Worm (Caenorhabditis elegans) whole organism, young adult: ENCODE measurements around the gene sut-2.

Experiments
- B0336.3 ChIP-seq: fragments of 200-800 bp; sonication (Bioruptor generic); IDR thresholded peaks from 2 replicates; pipeline ENCODE4 v1.3.6; 2022; ENCODE audit warnings: missing genetic modification characterization, missing compliant biosample characterization
- C06A6.2 ChIP-seq: fragments of 200-800 bp; sonication (Bioruptor generic); conservative IDR thresholded peaks from 2 replicates; pipeline ENCODE4 v1.3.6; 2022; ENCODE audit warnings: missing genetic modification characterization, missing compliant biosample characterization
- C17E4.6 ChIP-seq: fragments of 200-800 bp; sonication (Bioruptor generic); IDR thresholded peaks from 2 replicates; pipeline ENCODE4 v1.3.6; 2022; ENCODE audit warnings: missing genetic modification reagents, missing genetic modification characterization, missing compliant biosample characterization
- F22D6.2 ChIP-seq: sonication (generic microtip); optimal IDR thresholded peaks from 2 replicates; lab custom pipeline; 2016; ENCODE audit warnings: mild to moderate bottlenecking, missing genetic modification characterization, missing compliant biosample characterization
- aptf-3 ChIP-seq: fragments of 200-800 bp; sonication (Bioruptor generic); IDR thresholded peaks from 2 replicates; pipeline ENCODE4 v1.3.6; 2022; ENCODE audit warnings: missing genetic modification characterization, missing compliant biosample characterization
- attf-6 ChIP-seq: fragments of 200-800 bp; sonication (Bioruptor generic); IDR thresholded peaks from 2 replicates; pipeline ENCODE4 v1.3.6; 2022; ENCODE audit warnings: missing genetic modification reagents, missing genetic modification characterization, missing compliant biosample characterization
- ccch-3 ChIP-seq: fragments of 200-800 bp; sonication (Bioruptor generic); optimal IDR thresholded peaks from 2 replicates; lab custom pipeline; 2018; ENCODE audit warnings: mild to moderate bottlenecking, missing genetic modification characterization, missing compliant biosample characterization
- ceh-40 ChIP-seq: fragments of 200-800 bp; sonication (Bioruptor generic); IDR thresholded peaks from 2 replicates; pipeline ENCODE4 v1.3.6; 2022; ENCODE audit warnings: missing genetic modification characterization, missing compliant biosample characterization
- ceh-58 ChIP-seq: fragments of 200-800 bp; sonication (Bioruptor generic); IDR thresholded peaks from 2 replicates; pipeline ENCODE4 v1.3.6; 2022; ENCODE audit warnings: missing genetic modification characterization, missing compliant biosample characterization
- die-1 ChIP-seq: sonication (generic microtip); optimal IDR thresholded peaks from 2 replicates; lab custom pipeline; 2016; ENCODE audit warnings: missing genotype, mild to moderate bottlenecking, missing genetic modification characterization, missing compliant biosample characterization
- dox-1 ChIP-seq: fragments of 200-800 bp; sonication (Bioruptor generic); IDR thresholded peaks from 2 replicates; pipeline ENCODE4 v1.3.6; 2022; ENCODE audit warnings: missing genetic modification reagents, missing genetic modification characterization, missing compliant biosample characterization
- ets-4 ChIP-seq: fragments of 200-800 bp; sonication (Bioruptor generic); optimal IDR thresholded peaks from 2 replicates; lab custom pipeline; 2018; ENCODE audit warnings: mild to moderate bottlenecking, missing genetic modification characterization, missing compliant biosample characterization
- lin-26 ChIP-seq: fragments of 200-800 bp; sonication (Bioruptor generic); IDR thresholded peaks from 2 replicates; pipeline ENCODE4 v1.3.6; 2022; ENCODE audit warnings: missing genetic modification reagents, missing genetic modification characterization, missing compliant biosample characterization
- lin-54 ChIP-seq: fragments of 200-800 bp; sonication (Bioruptor generic); optimal IDR thresholded peaks from 2 replicates; lab custom pipeline; 2018; ENCODE audit warnings: mild to moderate bottlenecking, missing genetic modification characterization, missing compliant biosample characterization
- mcd-1 ChIP-seq: fragments of 200-800 bp; sonication (Bioruptor generic); IDR thresholded peaks from 2 replicates; pipeline ENCODE4 v1.3.6; 2022; ENCODE audit warnings: missing genetic modification reagents, missing genetic modification characterization, missing compliant biosample characterization
- mes-4 ChIP-seq: sonication (generic microtip); optimal IDR thresholded peaks from 2 replicates; lab custom pipeline; 2016; ENCODE audit warnings: missing genotype, missing genetic modification characterization, missing compliant biosample characterization
- nfya-2 ChIP-seq: fragments of 200-800 bp; sonication (Bioruptor generic); IDR thresholded peaks from 2 replicates; pipeline ENCODE4 v1.3.6; 2022; ENCODE audit warnings: missing genetic modification reagents, missing genetic modification characterization, missing compliant biosample characterization
- nfyb-1 ChIP-seq: fragments of 200-800 bp; sonication (Bioruptor generic); IDR thresholded peaks from 2 replicates; pipeline ENCODE4 v1.3.6; 2022; ENCODE audit warnings: missing genetic modification reagents, missing genetic modification characterization, missing compliant biosample characterization
- nhr-120 ChIP-seq: fragments of 200-800 bp; sonication (Bioruptor generic); IDR thresholded peaks from 2 replicates; pipeline ENCODE4 v1.3.6; 2022; ENCODE audit warnings: missing genetic modification characterization, missing compliant biosample characterization
- nhr-80 ChIP-seq: sonication (generic microtip); optimal IDR thresholded peaks from 2 replicates; lab custom pipeline; 2016; ENCODE audit warnings: missing genetic modification characterization, missing compliant biosample characterization
- pbrm-1 ChIP-seq: fragments of 200-800 bp; sonication (Bioruptor generic); IDR thresholded peaks from 2 replicates; pipeline ENCODE4 v1.3.6; 2022; ENCODE audit warnings: missing genetic modification reagents, missing genetic modification characterization, missing compliant biosample characterization
- sdz-38 ChIP-seq: sonication (generic microtip); optimal IDR thresholded peaks from 2 replicates; lab custom pipeline; 2016; ENCODE audit warnings: missing genotype, missing genetic modification characterization, missing compliant biosample characterization
- snpc-1.1 ChIP-seq: sonication (generic microtip); optimal IDR thresholded peaks from 2 replicates; lab custom pipeline; 2017; ENCODE audit warnings: missing genetic modification characterization, mild to moderate bottlenecking, missing compliant biosample characterization, antibody characterized with exemption, moderate library complexity, missing genotype, missing genetic modification reagents; ENCODE audit not compliant: insufficient read depth
- sptf-2 ChIP-seq: fragments of 200-800 bp; sonication (Bioruptor generic); optimal IDR thresholded peaks from 2 replicates; lab custom pipeline; 2018; ENCODE audit warnings: mild to moderate bottlenecking, missing genetic modification characterization, missing compliant biosample characterization
- unc-62 ChIP-seq: fragments of 150-350 bp; optimal IDR thresholded peaks from 2 replicates; lab custom pipeline; 2014; ENCODE audit warnings: missing biosample characterization, missing genetic modification reagents, missing genetic modification characterization
- xnd-1 ChIP-seq: sonication (generic microtip); optimal IDR thresholded peaks from 2 replicates; lab custom pipeline; 2016; ENCODE audit warnings: missing genotype, missing genetic modification reagents, missing genetic modification characterization, missing compliant biosample characterization
- zfh-2 ChIP-seq: fragments of 200-800 bp; sonication (Bioruptor generic); conservative IDR thresholded peaks from 2 replicates; pipeline ENCODE4 v1.3.6; 2022; ENCODE audit warnings: missing genetic modification reagents, missing genetic modification characterization, missing compliant biosample characterization
- ztf-22 ChIP-seq: fragments of 200-800 bp; sonication (Bioruptor generic); optimal IDR thresholded peaks from 2 replicates; lab custom pipeline; 2018; ENCODE audit warnings: mild to moderate bottlenecking, missing genetic modification characterization, moderate library complexity, missing compliant biosample characterization
- ztf-25 ChIP-seq: fragments of 200-800 bp; sonication (Bioruptor generic); IDR thresholded peaks from 2 replicates; pipeline ENCODE4 v1.3.6; 2022; ENCODE audit warnings: missing genetic modification reagents, missing genetic modification characterization, missing compliant biosample characterization
- ztf-26 ChIP-seq: sonication (generic microtip); optimal IDR thresholded peaks from 2 replicates; lab custom pipeline; 2017; ENCODE audit warnings: missing genetic modification characterization, missing compliant biosample characterization
- ztf-3 ChIP-seq: fragments of 200-800 bp; sonication (Bioruptor generic); optimal IDR thresholded peaks from 2 replicates; lab custom pipeline; 2018; ENCODE audit warnings: mild to moderate bottlenecking, missing genetic modification characterization, missing compliant biosample characterization

The sut-2 gene

DNA sequence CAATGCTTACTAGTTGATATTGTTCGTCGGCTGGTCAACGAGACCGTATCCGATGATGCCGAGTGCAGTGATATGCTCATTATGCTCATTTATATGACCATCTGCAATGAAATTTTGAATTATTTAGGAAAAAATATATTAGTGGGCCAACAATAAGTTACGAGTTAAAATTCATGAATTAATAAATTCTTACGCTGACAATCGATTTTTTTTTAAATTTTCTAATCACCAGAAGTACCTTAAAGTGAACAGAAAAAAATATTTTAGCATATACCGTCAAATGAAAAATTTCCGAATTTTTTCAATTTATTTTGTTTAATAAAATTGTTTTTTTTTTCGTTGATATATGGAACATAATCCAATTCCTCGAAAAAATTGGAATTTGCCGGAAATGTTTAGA is 20.7 kb downstream of the sut-2 start, which contains the start of gene sos-1:
Gene sos-1 (minus strand): TSS at position 101 of the 400 bp plus-strand sequence.
- TF ChIP-seq ztf-25 (GFP tag; lab: Robert Waterston, UW) (no peak), nfya-2 (GFP tag; lab: Robert Waterston, UW) (no peak), snpc-1.1 (tag; lab: Kevin White, UChicago) (no peak), xnd-1 (tag; lab: Kevin White, UChicago) (no peak), C06A6.2 (GFP tag; lab: Robert Waterston, UW) (no peak), attf-6 (GFP tag; lab: Robert Waterston, UW) (no peak), nhr-120 (GFP tag; lab: Robert Waterston, UW) (no peak), ets-4 (GFP tag; lab: Kevin White, UChicago) (no peak)

DNA sequence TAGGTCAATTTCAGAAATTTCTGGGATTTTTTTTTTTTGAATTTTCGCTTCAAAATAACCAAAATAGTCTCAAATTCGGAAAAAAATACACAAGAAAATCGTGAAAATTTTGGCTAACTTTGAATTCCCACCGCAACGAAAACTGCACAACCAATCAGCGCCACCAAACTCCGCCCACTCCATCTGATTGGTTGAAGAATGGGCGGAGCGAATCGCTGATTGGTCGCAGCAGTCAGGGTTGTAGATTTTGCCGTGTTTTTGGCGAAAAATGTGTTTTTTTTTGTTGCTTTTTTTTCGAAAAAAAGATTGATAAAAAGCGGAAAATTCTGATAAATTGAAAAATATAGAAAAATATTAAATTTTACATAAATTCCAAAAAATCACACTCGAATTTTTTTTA is 23.0 kb downstream of the sut-2 start:
- TF ChIP-seq dox-1 (GFP tag; lab: Robert Waterston, UW) = no peak
- peak; percentile 45; the same call in 1 of the 2 replicates for TF ChIP-seq nfyb-1 (GFP tag; lab: Robert Waterston, UW)

DNA sequence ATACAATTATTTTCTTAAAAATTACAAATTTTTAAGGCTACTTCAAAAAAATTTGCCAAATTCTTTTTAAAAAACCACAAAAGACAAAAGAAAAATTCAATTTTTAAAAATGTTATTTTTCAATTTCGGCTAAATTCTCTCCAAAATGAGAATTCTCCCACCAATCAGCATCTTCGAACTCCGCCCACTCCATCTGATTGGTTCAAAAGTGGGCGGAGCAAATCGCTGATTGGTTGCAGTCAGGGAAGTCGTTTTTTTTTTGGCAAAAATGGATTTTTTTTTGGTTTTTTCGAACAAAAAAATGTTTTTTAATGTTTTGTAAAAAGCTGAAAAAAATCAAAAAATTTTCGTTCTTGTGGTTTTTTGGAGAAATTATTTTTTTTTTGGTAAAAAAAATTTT is 30.0 kb downstream of the sut-2 start:
- TF ChIP-seq nfyb-1 (GFP tag; lab: Robert Waterston, UW) (peak; percentile 76), F22D6.2 (tag; lab: Kevin White, UChicago) (no peak), C17E4.6 (GFP tag; lab: Robert Waterston, UW) (no peak)

DNA sequence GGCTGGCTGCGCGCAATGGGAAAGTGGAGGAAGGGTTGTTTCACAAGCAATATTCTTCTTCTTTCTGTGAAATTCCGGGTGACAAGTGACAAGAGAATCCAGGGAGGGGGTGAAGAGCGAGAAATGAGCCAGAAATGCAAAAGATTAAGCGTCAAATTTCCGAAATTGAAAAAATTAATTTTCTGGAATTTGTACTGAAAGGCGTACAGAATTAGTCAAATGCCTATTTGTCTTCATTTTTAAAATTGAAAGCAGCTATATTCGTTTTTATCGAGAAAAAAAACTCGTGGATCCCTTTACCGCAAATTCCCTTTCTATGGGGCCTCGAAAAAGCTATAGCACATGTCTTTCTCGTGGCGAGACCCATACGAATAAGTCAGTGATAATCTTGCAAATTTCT is 34.1 kb downstream of the sut-2 start:
- no peak for TF ChIP-seq ceh-40 (GFP tag; lab: Robert Waterston, UW)
- TF ChIP-seq, all 124 proteins: peak for 0

DNA sequence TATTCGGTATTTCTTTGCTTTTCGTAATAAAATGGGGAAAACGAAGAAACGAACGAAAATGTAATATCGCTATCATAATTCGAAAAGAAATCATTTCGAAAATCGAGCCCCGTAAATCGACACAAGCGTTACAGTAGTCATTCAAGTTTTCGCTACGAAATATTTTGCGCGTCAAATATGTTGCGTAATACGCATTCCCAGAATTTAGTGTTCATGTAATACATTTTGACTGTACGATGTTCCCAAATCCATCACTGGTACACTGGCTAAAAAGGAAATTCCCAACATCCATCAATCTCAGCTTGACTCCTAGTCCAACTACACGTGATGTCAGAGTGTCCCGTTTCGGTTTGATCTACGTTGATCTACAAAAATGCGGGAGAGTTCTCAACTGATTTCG is 41.9 kb downstream of the sut-2 start:
- TF ChIP-seq lin-26 = 0 out of 2 replicates have a peak, but pooled peaks have one; percentile 16
- no peak for TF ChIP-seq lin-54 (GFP tag; lab: Kevin White, UChicago)

DNA sequence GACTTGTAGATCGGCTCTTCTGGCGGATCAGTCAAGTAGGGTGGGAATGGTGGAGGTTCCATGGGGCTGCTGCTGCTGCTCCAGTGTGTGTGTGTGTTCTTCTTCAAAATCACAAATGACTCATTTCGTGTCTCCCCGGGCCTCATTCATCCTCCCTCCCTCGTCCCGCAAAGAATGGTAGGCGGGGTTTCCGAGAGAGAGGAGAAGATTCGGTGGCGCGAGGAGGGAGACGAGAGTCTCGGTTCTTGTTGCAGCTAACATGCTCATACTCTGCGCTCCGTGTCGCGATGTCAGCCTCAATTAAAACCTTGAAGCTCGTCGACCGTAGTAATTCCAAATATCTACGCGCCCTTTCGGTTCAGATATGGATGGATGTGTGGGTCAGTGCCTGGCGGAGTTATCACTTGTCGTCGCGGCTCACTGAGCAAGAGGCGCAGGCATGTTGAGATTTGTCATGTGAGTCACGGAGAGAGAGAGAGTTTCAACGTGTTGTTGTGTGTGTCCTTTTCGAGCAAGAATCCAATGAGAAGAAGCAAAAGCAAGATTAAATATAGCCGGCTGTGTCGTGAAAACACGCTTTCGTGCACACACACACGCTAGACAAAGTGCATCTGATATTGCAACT is 42.9 kb downstream of the sut-2 start:
- peak; percentile 86 for TF ChIP-seq zfh-2 (GFP tag; lab: Robert Waterston, UW)
- TF ChIP-seq ccch-3 (GFP tag; lab: Kevin White, UChicago) = no peak
- no peak for TF ChIP-seq sdz-38 (tag; lab: Kevin White, UChicago)
- 0 out of 2 replicates have a peak, but pooled peaks have one; percentile 10 for TF ChIP-seq mcd-1 (GFP tag; lab: Robert Waterston, UW)
- 0 out of 2 replicates have a peak, but pooled peaks have one; percentile 16 for TF ChIP-seq ceh-58 (GFP tag; lab: Robert Waterston, UW)
- TF ChIP-seq die-1 (tag; lab: Kevin White, UChicago) = peak; percentile 5

DNA sequence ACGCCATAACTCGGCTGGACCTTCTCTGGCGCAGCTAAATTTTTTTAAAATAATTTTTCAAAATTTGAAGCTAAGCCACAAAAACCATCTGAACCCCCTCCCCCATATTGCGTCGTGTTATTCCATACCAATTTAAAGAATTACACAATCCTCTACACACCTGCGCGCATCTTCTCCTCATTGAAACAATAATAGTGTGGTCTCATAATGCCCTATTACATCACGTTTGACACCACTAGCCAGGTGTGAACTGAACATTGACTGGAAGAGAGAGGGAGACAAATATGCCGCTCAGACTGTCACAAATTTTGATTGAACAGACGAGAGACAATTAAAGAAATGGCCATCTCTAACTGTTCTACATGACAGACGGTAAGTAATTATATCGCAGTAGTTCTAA is 44.3 kb downstream of the sut-2 start:
- TF ChIP-seq unc-62 (GFP tag; lab: Kevin White, UChicago) (peak; percentile 70), ceh-40 (GFP tag; lab: Robert Waterston, UW) (no peak)
- TF ChIP-seq, all 124 proteins: peak for 1

DNA sequence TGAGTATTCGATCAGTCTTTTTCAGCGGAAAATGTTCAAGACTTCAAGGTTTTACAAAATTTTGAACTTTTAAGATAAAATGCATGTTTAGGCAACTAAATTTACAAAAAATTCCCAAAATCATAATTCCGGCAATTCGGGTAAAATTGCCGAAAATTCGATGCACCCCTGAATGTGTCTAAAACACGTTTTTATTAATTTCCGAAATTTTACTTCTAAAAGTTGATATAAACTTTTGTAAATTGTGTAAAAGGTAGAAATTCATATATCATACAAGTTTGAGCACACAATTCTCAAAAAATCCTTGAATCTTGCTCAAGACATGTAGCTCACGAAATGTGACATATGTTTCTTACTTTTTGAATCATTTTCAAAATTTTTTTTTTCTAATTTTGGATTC is 44.7 kb downstream of the sut-2 start:
- TF ChIP-seq B0336.3 (GFP tag; lab: Robert Waterston, UW) (no peak), sdz-38 (tag; lab: Kevin White, UChicago) (no peak), nfya-2 (GFP tag; lab: Robert Waterston, UW) (no peak), ztf-22 (no peak), aptf-3 (GFP tag; lab: Robert Waterston, UW) (no peak), mes-4 (no peak), sptf-2 (GFP tag; lab: Kevin White, UChicago) (no peak), ceh-58 (GFP tag; lab: Robert Waterston, UW) (no peak), ztf-26 (tag; lab: Kevin White, UChicago) (no peak), nhr-80 (tag; lab: Kevin White, UChicago) (no peak), ztf-3 (no peak), pbrm-1 (no peak)
